Worm (Caenorhabditis elegans) whole organism, young adult: ENCODE results near the gene pud-3.
A peak's percentile ranks its signal among the peaks of the same experiment; 100 is the strongest.

Experiments used
- C06A6.2 ChIP-seq: fragments of 200-800 bp; sonication (Bioruptor generic); conservative IDR thresholded peaks from 2 replicates; pipeline ENCODE4 v1.3.6; 2022; ENCODE audit warnings: missing genetic modification characterization, missing compliant biosample characterization
- F33H1.4 ChIP-seq: fragments of 200-800 bp; sonication (Bioruptor generic); IDR thresholded peaks from 2 replicates; pipeline ENCODE4 v1.3.6; 2022; ENCODE audit warnings: missing genetic modification reagents, missing genetic modification characterization, missing compliant biosample characterization
- F37B4.10 ChIP-seq: fragments of 200-800 bp; sonication (Bioruptor generic); IDR thresholded peaks from 2 replicates; pipeline ENCODE4 v1.3.6; 2022; ENCODE audit warnings: missing genetic modification characterization, missing compliant biosample characterization
- F55B11.4 ChIP-seq: sonication (generic microtip); optimal IDR thresholded peaks from 2 replicates; lab custom pipeline; 2016; ENCODE audit warnings: missing compliant biosample characterization, missing genetic modification characterization, borderline replicate concordance; ENCODE audit not compliant: insufficient read depth
- F57A8.1 ChIP-seq: fragments of 200-800 bp; sonication (Bioruptor generic); optimal IDR thresholded peaks from 2 replicates; lab custom pipeline; 2018; ENCODE audit warnings: mild to moderate bottlenecking, missing genetic modification characterization, moderate library complexity, missing compliant biosample characterization
- F57C9.4 ChIP-seq: sonication (generic microtip); optimal IDR thresholded peaks from 2 replicates; lab custom pipeline; 2017; ENCODE audit warnings: mild to moderate bottlenecking, missing genetic modification characterization, missing compliant biosample characterization
- K11D2.4 ChIP-seq: fragments of 200-800 bp; sonication (Bioruptor generic); IDR thresholded peaks from 2 replicates; pipeline ENCODE4 v1.3.6; 2022; ENCODE audit warnings: missing genetic modification reagents, missing genetic modification characterization, missing compliant biosample characterization
- Y56A3A.18 ChIP-seq: fragments of 200-800 bp; sonication (Bioruptor generic); IDR thresholded peaks from 2 replicates; pipeline ENCODE4 v1.3.6; 2022; ENCODE audit warnings: missing genetic modification reagents, missing genetic modification characterization, missing compliant biosample characterization
- Y67H2A.10 ChIP-seq: fragments of 200-800 bp; sonication (Bioruptor generic); conservative IDR thresholded peaks from 2 replicates; pipeline ENCODE4 v1.3.6; 2022; ENCODE audit warnings: missing genetic modification reagents, missing genetic modification characterization, missing compliant biosample characterization
- akir-1 ChIP-seq: fragments of 200-800 bp; sonication (Bioruptor generic); optimal IDR thresholded peaks from 2 replicates; lab custom pipeline; 2018; ENCODE audit warnings: mild to moderate bottlenecking, missing genetic modification characterization, moderate library complexity, missing compliant biosample characterization
- aptf-3 ChIP-seq: fragments of 200-800 bp; sonication (Bioruptor generic); IDR thresholded peaks from 2 replicates; pipeline ENCODE4 v1.3.6; 2022; ENCODE audit warnings: missing genetic modification characterization, missing compliant biosample characterization
- attf-3 ChIP-seq: fragments of 200-800 bp; sonication (Bioruptor generic); conservative IDR thresholded peaks from 2 replicates; pipeline ENCODE4 v1.3.6; 2022; ENCODE audit warnings: missing genetic modification reagents, missing genetic modification characterization, missing compliant biosample characterization
- attf-5 ChIP-seq: fragments of 200-800 bp; sonication (Bioruptor generic); optimal IDR thresholded peaks from 2 replicates; lab custom pipeline; 2018; ENCODE audit warnings: mild to moderate bottlenecking, missing genetic modification characterization, missing compliant biosample characterization
- ccch-3 ChIP-seq: fragments of 200-800 bp; sonication (Bioruptor generic); optimal IDR thresholded peaks from 2 replicates; lab custom pipeline; 2018; ENCODE audit warnings: mild to moderate bottlenecking, missing genetic modification characterization, missing compliant biosample characterization
- cebp-1 ChIP-seq, 2 experiments: fragments of 200-800 bp in 1 of 2; sonication (Bioruptor generic) in 1 of 2; sonication (generic microtip) in 1 of 2; IDR thresholded peaks in 1 of 2; optimal IDR thresholded peaks in 1 of 2; 2 replicates each; pipeline versions ENCODE4 v1.3.6 to Lab custom; 2017 to 2022; ENCODE audit warnings: missing compliant biosample characterization in 2 of 2, missing genetic modification characterization in 2 of 2, mild to moderate bottlenecking in 1 of 2, missing genetic modification reagents in 1 of 2, moderate library complexity in 1 of 2
- ceh-91 ChIP-seq: fragments of 200-800 bp; sonication (Bioruptor generic); IDR thresholded peaks from 2 replicates; pipeline ENCODE4 v1.3.6; 2022; ENCODE audit warnings: missing genetic modification reagents, missing genetic modification characterization, missing compliant biosample characterization
- die-1 ChIP-seq: sonication (generic microtip); optimal IDR thresholded peaks from 2 replicates; lab custom pipeline; 2016; ENCODE audit warnings: missing genotype, mild to moderate bottlenecking, missing genetic modification characterization, missing compliant biosample characterization
- dox-1 ChIP-seq: fragments of 200-800 bp; sonication (Bioruptor generic); IDR thresholded peaks from 2 replicates; pipeline ENCODE4 v1.3.6; 2022; ENCODE audit warnings: missing genetic modification reagents, missing genetic modification characterization, missing compliant biosample characterization
- egrh-3 ChIP-seq: fragments of 200-800 bp; sonication (Bioruptor generic); IDR thresholded peaks from 2 replicates; pipeline ENCODE4 v1.3.6; 2022; ENCODE audit warnings: missing genetic modification reagents, missing genetic modification characterization, missing compliant biosample characterization
- ets-4 ChIP-seq: fragments of 200-800 bp; sonication (Bioruptor generic); optimal IDR thresholded peaks from 2 replicates; lab custom pipeline; 2018; ENCODE audit warnings: mild to moderate bottlenecking, missing genetic modification characterization, missing compliant biosample characterization
- hlh-12 ChIP-seq: sonication (generic microtip); optimal IDR thresholded peaks from 2 replicates; lab custom pipeline; 2016; ENCODE audit warnings: missing genetic modification characterization, missing compliant biosample characterization
- hlh-26 ChIP-seq: fragments of 200-800 bp; sonication (Bioruptor generic); conservative IDR thresholded peaks from 2 replicates; pipeline ENCODE4 v1.3.6; 2022; ENCODE audit warnings: missing genetic modification reagents, missing genetic modification characterization, missing compliant biosample characterization
- hrde-1 ChIP-seq: sonication (generic microtip); optimal IDR thresholded peaks from 2 replicates; lab custom pipeline; 2016; ENCODE audit warnings: missing genetic modification characterization, mild to moderate bottlenecking, missing compliant biosample characterization, moderate library complexity, missing genotype, missing genetic modification reagents, borderline replicate concordance
- lag-1 ChIP-seq: fragments of 200-800 bp; sonication (Bioruptor generic); IDR thresholded peaks from 2 replicates; pipeline ENCODE4 v1.3.6; 2022; ENCODE audit warnings: missing genetic modification reagents, missing genetic modification characterization, missing compliant biosample characterization
- lin-35 ChIP-seq, 3 experiments: fragments of 150-350 bp in 2 of 3; sonication (generic microtip) in 1 of 3; optimal IDR thresholded peaks; 2 replicates each; lab custom pipeline; 2014 to 2018; ENCODE audit warnings: missing biosample characterization in 3 of 3, missing genetic modification characterization in 3 of 3, missing genetic modification reagents in 3 of 3
- lin-40 ChIP-seq: sonication (generic microtip); optimal IDR thresholded peaks from 2 replicates; lab custom pipeline; 2016; ENCODE audit warnings: missing genetic modification characterization, mild to moderate bottlenecking, missing compliant biosample characterization, missing genotype, missing genetic modification reagents
- mes-4 ChIP-seq: sonication (generic microtip); optimal IDR thresholded peaks from 2 replicates; lab custom pipeline; 2016; ENCODE audit warnings: missing genotype, missing genetic modification characterization, missing compliant biosample characterization
- nfyb-1 ChIP-seq: fragments of 200-800 bp; sonication (Bioruptor generic); IDR thresholded peaks from 2 replicates; pipeline ENCODE4 v1.3.6; 2022; ENCODE audit warnings: missing genetic modification reagents, missing genetic modification characterization, missing compliant biosample characterization
- nhr-27 ChIP-seq: fragments of 200-800 bp; sonication (Bioruptor generic); optimal IDR thresholded peaks from 2 replicates; lab custom pipeline; 2018; ENCODE audit warnings: mild to moderate bottlenecking, missing genetic modification characterization, moderate library complexity, missing compliant biosample characterization
- rcor-1 ChIP-seq: fragments of 200-800 bp; sonication (Bioruptor generic); IDR thresholded peaks from 2 replicates; pipeline ENCODE4 v1.3.6; 2022; ENCODE audit warnings: missing genetic modification reagents, missing genetic modification characterization, missing compliant biosample characterization
- rec-8 ChIP-seq, 2 experiments: sonication (generic microtip); optimal IDR thresholded peaks; 2 replicates each; lab custom pipeline; 2016; ENCODE audit warnings: mild to moderate bottlenecking in 2 of 2, missing genetic modification characterization in 2 of 2, missing genetic modification reagents in 2 of 2, missing genotype in 2 of 2, missing biosample characterization in 1 of 2, missing compliant biosample characterization in 1 of 2, moderate library complexity in 1 of 2
- repo-1 ChIP-seq: sonication (generic microtip); optimal IDR thresholded peaks from 2 replicates; lab custom pipeline; 2017; ENCODE audit warnings: mild to moderate bottlenecking, missing genetic modification characterization, missing compliant biosample characterization
- rpc-1 ChIP-seq, 2 experiments: fragments of 150-350 bp in 1 of 2; sonication (generic microtip) in 1 of 2; optimal IDR thresholded peaks; 2 replicates each; lab custom pipeline; 2014 to 2018; ENCODE audit warnings: missing biosample characterization in 1 of 2, missing genetic modification characterization in 1 of 2, missing genetic modification reagents in 1 of 2, missing genotype in 1 of 2
- sea-2 ChIP-seq: fragments of 200-800 bp; sonication (Bioruptor generic); IDR thresholded peaks from 2 replicates; pipeline ENCODE4 v1.3.6; 2022; ENCODE audit warnings: missing genetic modification characterization, missing compliant biosample characterization
- snpc-1.1 ChIP-seq: sonication (generic microtip); optimal IDR thresholded peaks from 2 replicates; lab custom pipeline; 2017; ENCODE audit warnings: missing genetic modification characterization, mild to moderate bottlenecking, missing compliant biosample characterization, antibody characterized with exemption, moderate library complexity, missing genotype, missing genetic modification reagents; ENCODE audit not compliant: insufficient read depth
- snpc-4 ChIP-seq, 5 experiments: fragments of 150-350 bp in 1 of 5; sonication (generic microtip) in 4 of 5; optimal IDR thresholded peaks; 2 replicates each; lab custom pipeline; 2014 to 2018; ENCODE audit warnings: missing genetic modification characterization in 5 of 5, missing biosample characterization in 3 of 5, antibody characterized with exemption in 2 of 5, mild to moderate bottlenecking in 2 of 5, missing compliant biosample characterization in 2 of 5, missing genotype in 2 of 5, moderate library complexity in 2 of 5, missing genetic modification reagents in 1 of 5
- tbp1 ChIP-seq: fragments of 200-800 bp; sonication (Bioruptor generic); optimal IDR thresholded peaks from 2 replicates; lab custom pipeline; 2018; ENCODE audit warnings: mild to moderate bottlenecking, missing genetic modification characterization, missing compliant biosample characterization
- tbx-9 ChIP-seq: sonication (generic microtip); optimal IDR thresholded peaks from 2 replicates; lab custom pipeline; 2016; ENCODE audit warnings: borderline replicate concordance, missing genetic modification characterization, inconsistent platforms, missing compliant biosample characterization
- unc-130 ChIP-seq: sonication (generic microtip); optimal IDR thresholded peaks from 2 replicates; lab custom pipeline; 2016; ENCODE audit warnings: missing genetic modification reagents, missing genetic modification characterization, missing compliant biosample characterization
- unc-62 ChIP-seq: fragments of 150-350 bp; optimal IDR thresholded peaks from 2 replicates; lab custom pipeline; 2014; ENCODE audit warnings: missing biosample characterization, missing genetic modification reagents, missing genetic modification characterization
- xnd-1 ChIP-seq: sonication (generic microtip); optimal IDR thresholded peaks from 2 replicates; lab custom pipeline; 2016; ENCODE audit warnings: missing genotype, missing genetic modification reagents, missing genetic modification characterization, missing compliant biosample characterization
- ztf-3 ChIP-seq: fragments of 200-800 bp; sonication (Bioruptor generic); optimal IDR thresholded peaks from 2 replicates; lab custom pipeline; 2018; ENCODE audit warnings: mild to moderate bottlenecking, missing genetic modification characterization, missing compliant biosample characterization
- ztf-6 ChIP-seq: fragments of 200-800 bp; sonication (Bioruptor generic); IDR thresholded peaks from 2 replicates; pipeline ENCODE4 v1.3.6; 2022; ENCODE audit warnings: missing genetic modification reagents, missing genetic modification characterization, missing compliant biosample characterization

The pud-3 gene

ce11 chrV:2277260-2277659 lies 47.7 kb downstream of the pud-3 start (continued):
- TF ChIP-seq hrde-1 (tag; lab: Kevin White, UChicago) (no peak), F33H1.4 (GFP tag; lab: Robert Waterston, UW) (no peak), aptf-3 (GFP tag; lab: Robert Waterston, UW) (no peak), F37B4.10 (GFP tag; lab: Robert Waterston, UW) (no peak), F57A8.1 (no peak), lag-1 (no peak), Y56A3A.18 (GFP tag; lab: Robert Waterston, UW) (no peak), F55B11.4 (no peak), repo-1 (tag; lab: Kevin White, UChicago) (no peak), akir-1 (GFP tag; lab: Kevin White, UChicago) (no peak), hlh-12 (tag; lab: Kevin White, UChicago) (no peak), ztf-3 (GFP tag; lab: Kevin White, UChicago) (no peak), F57C9.4 (tag; lab: Kevin White, UChicago) (no peak), tbp1 (peak; percentile 64), hlh-26 (GFP tag; lab: Robert Waterston, UW) (no peak), nhr-27 (no peak), xnd-1 (no peak), ccch-3 (no peak), snpc-1.1 (tag; lab: Kevin White, UChicago) (no peak), Y67H2A.10 (GFP tag; lab: Robert Waterston, UW) (no peak), C06A6.2 (GFP tag; lab: Robert Waterston, UW) (no peak), die-1 (tag; lab: Kevin White, UChicago) (no peak), egrh-3 (GFP tag; lab: Robert Waterston, UW) (peak; percentile 22; the same call in 1 of the 2 replicates), mes-4 (tag; lab: Kevin White, UChicago) (no peak), tbx-9 (tag; lab: Kevin White, UChicago) (no peak), K11D2.4 (GFP tag; lab: Robert Waterston, UW) (no peak), snpc-4 (GFP tag; optimal IDR thresholded peaks at IDR 0.05; lab: Kevin White, UChicago) (no peak), snpc-4 (tag; optimal IDR thresholded peaks at IDR 0.05; lab: Kevin White, UChicago) (peak in 1 of 4 experiments; percentile 44), ceh-91 (GFP tag; lab: Robert Waterston, UW) (no peak), unc-62 (GFP tag; lab: Kevin White, UChicago) (no peak), sea-2 (GFP tag; lab: Robert Waterston, UW) (no peak), rec-8 (tag; optimal IDR thresholded peaks at IDR 0.05; lab: Kevin White, UChicago) (no peak), dox-1 (GFP tag; lab: Robert Waterston, UW) (peak; percentile 26; the same call in 1 of the 2 replicates), rpc-1 (optimal IDR thresholded peaks at IDR 0.05; lab: Kevin White, UChicago) (no peak), rpc-1 (tag; optimal IDR thresholded peaks at IDR 0.05; lab: Kevin White, UChicago) (peak; percentile 50), ets-4 (no peak), lin-35 (GFP tag; optimal IDR thresholded peaks at IDR 0.05; lab: Kevin White, UChicago) (no peak), attf-3 (GFP tag; lab: Robert Waterston, UW) (no peak), ztf-6 (GFP tag; lab: Robert Waterston, UW) (no peak), nfyb-1 (GFP tag; lab: Robert Waterston, UW) (no peak), attf-5 (no peak), unc-130 (GFP tag; lab: Kevin White, UChicago) (no peak), cebp-1 (GFP tag; IDR thresholded peaks at IDR 0.05; lab: Robert Waterston, UW) (no peak), cebp-1 (tag; optimal IDR thresholded peaks at IDR 0.05; lab: Kevin White, UChicago) (no peak), lin-40 (tag; lab: Kevin White, UChicago) (no peak), rcor-1 (no peak)
- TF ChIP-seq, all 124 proteins: peak for 9
